Worm (Caenorhabditis elegans) whole organism, young adult: ENCODE measurements around the gene K03B8.14.

Experiments used
- C17E4.6 ChIP-seq: fragments of 200-800 bp; sonication (Bioruptor generic); IDR thresholded peaks from 2 replicates; pipeline ENCODE4 v1.3.6; 2022; ENCODE audit warnings: missing genetic modification reagents, missing genetic modification characterization, missing compliant biosample characterization
- F49E8.2 ChIP-seq: sonication (generic microtip); optimal IDR thresholded peaks from 3 replicates; lab custom pipeline; 2017; ENCODE audit warnings: missing genetic modification characterization, mild to moderate bottlenecking, missing compliant biosample characterization, antibody characterized with exemption, moderate library complexity; ENCODE audit not compliant: insufficient read depth
- Y95B8A.8 ChIP-seq: fragments of 200-800 bp; sonication (Bioruptor generic); IDR thresholded peaks from 2 replicates; pipeline ENCODE4 v1.3.6; 2022; ENCODE audit warnings: missing genetic modification reagents, missing genetic modification characterization, missing compliant biosample characterization
- ceh-58 ChIP-seq: fragments of 200-800 bp; sonication (Bioruptor generic); IDR thresholded peaks from 2 replicates; pipeline ENCODE4 v1.3.6; 2022; ENCODE audit warnings: missing genetic modification characterization, missing compliant biosample characterization
- mes-4 ChIP-seq: sonication (generic microtip); optimal IDR thresholded peaks from 2 replicates; lab custom pipeline; 2016; ENCODE audit warnings: missing genotype, missing genetic modification characterization, missing compliant biosample characterization
- nfya-1 ChIP-seq: sonication (generic microtip); optimal IDR thresholded peaks from 2 replicates; lab custom pipeline; 2017; ENCODE audit warnings: antibody characterized with exemption, missing compliant biosample characterization, missing genetic modification characterization, borderline replicate concordance; ENCODE audit not compliant: insufficient read depth
- nhr-27 ChIP-seq: fragments of 200-800 bp; sonication (Bioruptor generic); optimal IDR thresholded peaks from 2 replicates; lab custom pipeline; 2018; ENCODE audit warnings: mild to moderate bottlenecking, missing genetic modification characterization, moderate library complexity, missing compliant biosample characterization
- pha-4 ChIP-seq: fragments of 150-350 bp; sonication (generic microtip); optimal IDR thresholded peaks from 2 replicates; lab custom pipeline; 2014; ENCODE audit warnings: missing biosample characterization, missing genetic modification reagents, missing genetic modification characterization
- snpc-1.1 ChIP-seq: sonication (generic microtip); optimal IDR thresholded peaks from 2 replicates; lab custom pipeline; 2017; ENCODE audit warnings: missing genetic modification characterization, mild to moderate bottlenecking, missing compliant biosample characterization, antibody characterized with exemption, moderate library complexity, missing genotype, missing genetic modification reagents; ENCODE audit not compliant: insufficient read depth
- unc-130 ChIP-seq: sonication (generic microtip); optimal IDR thresholded peaks from 2 replicates; lab custom pipeline; 2016; ENCODE audit warnings: missing genetic modification reagents, missing genetic modification characterization, missing compliant biosample characterization
- ztf-25 ChIP-seq: fragments of 200-800 bp; sonication (Bioruptor generic); IDR thresholded peaks from 2 replicates; pipeline ENCODE4 v1.3.6; 2022; ENCODE audit warnings: missing genetic modification reagents, missing genetic modification characterization, missing compliant biosample characterization
- ztf-3 ChIP-seq: fragments of 200-800 bp; sonication (Bioruptor generic); optimal IDR thresholded peaks from 2 replicates; lab custom pipeline; 2018; ENCODE audit warnings: mild to moderate bottlenecking, missing genetic modification characterization, missing compliant biosample characterization

ce11 chrV:11421605-11422004 is 31.3 kb downstream of the K03B8.14 start, which contains the start of gene des-2:
- no peak for TF ChIP-seq snpc-1.1
- TF ChIP-seq nfya-1 (tag; lab: Kevin White, UChicago), result no peak
- TF ChIP-seq ceh-58, result no peak
- no peak for TF ChIP-seq F49E8.2 (tag; lab: Kevin White, UChicago)
- no peak for TF ChIP-seq mes-4 (tag; lab: Kevin White, UChicago)
- TF ChIP-seq nhr-27 (tag; lab: Kevin White, UChicago), result no peak
- no peak for TF ChIP-seq C17E4.6 (GFP tag; lab: Robert Waterston, UW)
- no peak for TF ChIP-seq ztf-25 (GFP tag; lab: Robert Waterston, UW)
- no peak for TF ChIP-seq ztf-3 (GFP tag; lab: Kevin White, UChicago)
- no peak for TF ChIP-seq Y95B8A.8 (GFP tag; lab: Robert Waterston, UW)
- TF ChIP-seq unc-130 (GFP tag; lab: Kevin White, UChicago), result no peak
- no peak for TF ChIP-seq pha-4 (tag; lab: Kevin White, UChicago)
